Fruit fly (Drosophila melanogaster) whole organism, embryonic: ENCODE results near the gene CG33521.

ENCODE experiments used
- Awh ChIP-seq: fragments of 200-800 bp; sonication (Bioruptor generic); IDR thresholded peaks from 2 replicates; pipeline ENCODE4, ENCODE4 v1.3.6; 2022; ENCODE audit warnings: missing biosample characterization, missing genetic modification characterization
- Bteb2 ChIP-seq: fragments of 200-800 bp; sonication (Bioruptor generic); optimal IDR thresholded peaks from 2 replicates; lab custom pipeline; 2016; ENCODE audit warnings: missing biosample characterization, missing genetic modification characterization
- CG10959 ChIP-seq: fragments of 200-800 bp; sonication (Bioruptor generic); IDR thresholded peaks from 2 replicates; pipeline ENCODE4 v1.3.6; 2022; ENCODE audit warnings: missing biosample characterization, missing genetic modification characterization
- CG12219 ChIP-seq: fragments of 200-800 bp; sonication (Bioruptor generic); optimal IDR thresholded peaks from 3 replicates; lab custom pipeline; 2018; ENCODE audit warnings: missing biosample characterization, mild to moderate bottlenecking, missing genetic modification characterization
- CG12942 ChIP-seq: fragments of 200-800 bp; sonication (Bioruptor generic); optimal IDR thresholded peaks from 3 replicates; lab custom pipeline; 2016; ENCODE audit warnings: missing biosample characterization, missing genetic modification characterization
- CG15696 ChIP-seq: fragments of 200-800 bp; sonication (Bioruptor generic); optimal IDR thresholded peaks from 2 replicates; lab custom pipeline; 2019; ENCODE audit warnings: missing biosample characterization, mild to moderate bottlenecking, missing genetic modification characterization, moderate library complexity
- CG16779 ChIP-seq: fragments of 200-800 bp; sonication (Bioruptor generic); IDR thresholded peaks from 2 replicates; pipeline ENCODE4 v1.3.6; 2022; ENCODE audit warnings: missing biosample characterization, missing genetic modification characterization
- CG16815 ChIP-seq: fragments of 200-800 bp; sonication (Bioruptor generic); optimal IDR thresholded peaks from 3 replicates; lab custom pipeline; 2017; ENCODE audit warnings: missing biosample characterization, mild to moderate bottlenecking, missing genetic modification characterization
- CG16863 ChIP-seq: fragments of 200-800 bp; sonication (Bioruptor generic); optimal IDR thresholded peaks from 3 replicates; lab custom pipeline; 2016; ENCODE audit warnings: missing biosample characterization, missing genetic modification characterization
- CG1792 ChIP-seq: fragments of 200-800 bp; sonication (Bioruptor generic); optimal IDR thresholded peaks from 2 replicates; lab custom pipeline; 2016; ENCODE audit warnings: missing biosample characterization, missing genetic modification characterization
- CG18011 ChIP-seq: fragments of 200-800 bp; sonication (Bioruptor generic); optimal IDR thresholded peaks from 2 replicates; lab custom pipeline; 2017; ENCODE audit warnings: missing biosample characterization, missing genetic modification characterization, mild to moderate bottlenecking, moderate library complexity, missing genotype
- CG2202 ChIP-seq: fragments of 200-800 bp; sonication (Bioruptor generic); optimal IDR thresholded peaks from 2 replicates; lab custom pipeline; 2018; ENCODE audit warnings: missing biosample characterization, mild to moderate bottlenecking, missing genetic modification characterization
- CG2678 ChIP-seq: fragments of 200-800 bp; sonication (Bioruptor generic); optimal IDR thresholded peaks from 3 replicates; lab custom pipeline; 2019; ENCODE audit warnings: missing biosample characterization, mild to moderate bottlenecking, missing genetic modification characterization, moderate library complexity
- CG32772 ChIP-seq: fragments of 200-800 bp; sonication (Bioruptor generic); IDR thresholded peaks from 2 replicates; pipeline ENCODE4 v1.3.6; 2022; ENCODE audit warnings: missing biosample characterization, missing genetic modification characterization
- CG4328 ChIP-seq: fragments of 200-800 bp; sonication (Bioruptor generic); optimal IDR thresholded peaks from 3 replicates; lab custom pipeline; 2017; ENCODE audit warnings: missing biosample characterization, missing genetic modification reagents, missing genetic modification characterization
- CG4360 ChIP-seq: fragments of 200-800 bp; sonication (Bioruptor generic); IDR thresholded peaks from 2 replicates; pipeline ENCODE4 v1.3.6; 2022; ENCODE audit warnings: missing biosample characterization, missing genetic modification characterization
- CG4707 ChIP-seq: fragments of 200-800 bp; sonication (Bioruptor generic); optimal IDR thresholded peaks from 2 replicates; lab custom pipeline; 2018; ENCODE audit warnings: missing biosample characterization, mild to moderate bottlenecking, missing genetic modification characterization, moderate library complexity
- CG5180 ChIP-seq: fragments of 200-800 bp; sonication (Bioruptor generic); optimal IDR thresholded peaks from 3 replicates; lab custom pipeline; 2017; ENCODE audit warnings: missing biosample characterization, missing genetic modification characterization, mild to moderate bottlenecking, moderate library complexity, missing genetic modification reagents
- CG6272 ChIP-seq: fragments of 200-800 bp; sonication (Bioruptor generic); IDR thresholded peaks from 2 replicates; pipeline ENCODE4 v1.3.6; 2022; ENCODE audit warnings: missing biosample characterization, missing genetic modification characterization
- CG6791 ChIP-seq: fragments of 200-800 bp; sonication (Bioruptor generic); IDR thresholded peaks from 3 replicates; pipeline ENCODE4 v1.3.6; 2022; ENCODE audit warnings: missing biosample characterization, missing genetic modification characterization; ENCODE audit not compliant: partially characterized antibody
- CG8281 ChIP-seq: fragments of 200-800 bp; sonication (Bioruptor generic); optimal IDR thresholded peaks from 2 replicates; lab custom pipeline; 2018; ENCODE audit warnings: missing biosample characterization, mild to moderate bottlenecking, missing genetic modification characterization, moderate library complexity
- CG8388 ChIP-seq: fragments of 200-800 bp; sonication (Bioruptor generic); optimal IDR thresholded peaks from 2 replicates; lab custom pipeline; 2019; ENCODE audit warnings: missing biosample characterization, mild to moderate bottlenecking, missing genetic modification characterization, moderate library complexity
- CG8944 ChIP-seq: fragments of 200-800 bp; sonication (Bioruptor generic); optimal IDR thresholded peaks from 3 replicates; lab custom pipeline; 2016; ENCODE audit warnings: missing biosample characterization, missing genetic modification characterization
- CkIIα-i1 ChIP-seq: fragments of 200-800 bp; sonication (Bioruptor generic); IDR thresholded peaks from 2 replicates; pipeline ENCODE4 v1.3.6; 2022; ENCODE audit warnings: missing biosample characterization, missing genetic modification characterization
- CoRest ChIP-seq: fragments of 200-800 bp; sonication (Bioruptor generic); optimal IDR thresholded peaks from 3 replicates; lab custom pipeline; 2018; ENCODE audit warnings: missing biosample characterization, mild to moderate bottlenecking, missing genetic modification characterization, moderate library complexity
- Dek ChIP-seq: fragments of 200-800 bp; sonication (Bioruptor generic); optimal IDR thresholded peaks from 3 replicates; lab custom pipeline; 2019; ENCODE audit warnings: missing biosample characterization, mild to moderate bottlenecking, missing genetic modification characterization, moderate library complexity
- Ets65A ChIP-seq: fragments of 200-800 bp; sonication (Bioruptor generic); peaks from one replicate; lab custom pipeline; 2016; ENCODE audit warnings: missing biosample characterization, missing genetic modification characterization
- Fer2 ChIP-seq: fragments of 200-800 bp; sonication (Bioruptor generic); optimal IDR thresholded peaks from 2 replicates; lab custom pipeline; 2018; ENCODE audit warnings: missing biosample characterization, mild to moderate bottlenecking, missing genetic modification characterization, moderate library complexity
- Hey ChIP-seq: fragments of 200-800 bp; sonication (Bioruptor generic); optimal IDR thresholded peaks from 3 replicates; lab custom pipeline; 2018; ENCODE audit warnings: missing biosample characterization, mild to moderate bottlenecking, missing genetic modification characterization
- NC2β ChIP-seq: fragments of 200-800 bp; sonication (Bioruptor generic); optimal IDR thresholded peaks from 2 replicates; lab custom pipeline; 2016; ENCODE audit warnings: missing biosample characterization, missing genetic modification characterization
- Opbp ChIP-seq: fragments of 200-800 bp; sonication (Bioruptor generic); IDR thresholded peaks from 3 replicates; pipeline ENCODE4 v1.3.6; 2022; ENCODE audit warnings: missing biosample characterization, missing genetic modification characterization; ENCODE audit not compliant: partially characterized antibody
- Xbp1 ChIP-seq: fragments of 200-800 bp; sonication (Bioruptor generic); optimal IDR thresholded peaks from 3 replicates; lab custom pipeline; 2016; ENCODE audit warnings: missing biosample characterization, mild to moderate bottlenecking, missing genetic modification characterization
- ara ChIP-seq: fragments of 200-800 bp; sonication (Bioruptor generic); IDR thresholded peaks from 2 replicates; pipeline ENCODE4 v1.3.6; 2022; ENCODE audit warnings: missing biosample characterization, missing genetic modification characterization
- ase ChIP-seq: fragments of 200-800 bp; sonication (Bioruptor generic); IDR thresholded peaks from 3 replicates; pipeline ENCODE4 v1.3.6; 2022; ENCODE audit warnings: missing biosample characterization, missing genetic modification characterization
- chn ChIP-seq: fragments of 200-800 bp; sonication (Bioruptor generic); optimal IDR thresholded peaks from 2 replicates; lab custom pipeline; 2016; ENCODE audit warnings: missing biosample characterization, missing genetic modification characterization
- dmrt11E ChIP-seq: fragments of 200-800 bp; sonication (Bioruptor generic); optimal IDR thresholded peaks from 3 replicates; lab custom pipeline; 2018; ENCODE audit warnings: missing biosample characterization, mild to moderate bottlenecking, missing genetic modification characterization, moderate library complexity
- emc ChIP-seq: fragments of 200-800 bp; sonication (Bioruptor generic); optimal IDR thresholded peaks from 2 replicates; lab custom pipeline; 2016; ENCODE audit warnings: missing biosample characterization, missing genetic modification characterization
- ftz-f1 ChIP-seq: fragments of 200-800 bp; sonication (Bioruptor generic); optimal IDR thresholded peaks from 2 replicates; lab custom pipeline; 2016; ENCODE audit warnings: missing biosample characterization, missing genetic modification characterization
- gce ChIP-seq: fragments of 200-800 bp; sonication (Bioruptor generic); IDR thresholded peaks from 3 replicates; pipeline ENCODE4 v1.3.6; 2022; ENCODE audit warnings: missing biosample characterization, missing genetic modification characterization
- hb ChIP-seq: fragments of 200-800 bp; sonication (Bioruptor generic); IDR thresholded peaks from 3 replicates; pipeline ENCODE4 v1.3.6; 2022; ENCODE audit warnings: missing biosample characterization, missing genetic modification characterization; ENCODE audit not compliant: partially characterized antibody
- kni ChIP-seq: fragments of 200-800 bp; sonication (Bioruptor generic); optimal IDR thresholded peaks from 3 replicates; lab custom pipeline; 2017; ENCODE audit warnings: mild to moderate bottlenecking, missing biosample characterization, missing genetic modification reagents, missing genetic modification characterization
- lbe ChIP-seq: fragments of 200-800 bp; sonication (Bioruptor generic); optimal IDR thresholded peaks from 2 replicates; lab custom pipeline; 2016; ENCODE audit warnings: missing biosample characterization, mild to moderate bottlenecking, missing genetic modification characterization
- nerfin-1 ChIP-seq: fragments of 200-800 bp; sonication (Bioruptor generic); optimal IDR thresholded peaks from 3 replicates; lab custom pipeline; 2019; ENCODE audit warnings: missing biosample characterization, mild to moderate bottlenecking, missing genetic modification characterization, moderate library complexity
- odd ChIP-seq: fragments of 200-800 bp; sonication (Bioruptor generic); optimal IDR thresholded peaks from 2 replicates; lab custom pipeline; 2017; ENCODE audit warnings: missing biosample characterization, mild to moderate bottlenecking, missing genetic modification characterization
- pum ChIP-seq: fragments of 200-800 bp; sonication (Bioruptor generic); optimal IDR thresholded peaks from 2 replicates; lab custom pipeline; 2016; ENCODE audit warnings: missing biosample characterization, missing genetic modification characterization
- stwl ChIP-seq: fragments of 200-800 bp; sonication (Bioruptor generic); optimal IDR thresholded peaks from 3 replicates; lab custom pipeline; 2018; ENCODE audit warnings: missing biosample characterization, mild to moderate bottlenecking, missing genetic modification characterization, moderate library complexity
- tll ChIP-seq, 2 experiments: fragments of 200-800 bp in 1 of 2; fragments of >200 bp in 1 of 2; sonication (Bioruptor generic) in 1 of 2; optimal IDR thresholded peaks; 2 replicates each; lab custom pipeline; 2017 to 2019; ENCODE audit warnings: missing biosample characterization in 2 of 2, missing genetic modification characterization in 2 of 2, mild to moderate bottlenecking in 1 of 2, moderate library complexity in 1 of 2
- unpg ChIP-seq: fragments of 200-800 bp; sonication (Bioruptor generic); optimal IDR thresholded peaks from 3 replicates; lab custom pipeline; 2018; ENCODE audit warnings: missing biosample characterization, mild to moderate bottlenecking, missing genetic modification characterization, moderate library complexity
- vfl ChIP-seq: fragments of 200-800 bp; sonication (Bioruptor generic); optimal IDR thresholded peaks from 2 replicates; lab custom pipeline; 2016; ENCODE audit warnings: missing biosample characterization, missing genetic modification characterization
- zen2 ChIP-seq: fragments of 200-800 bp; sonication (Bioruptor generic); IDR thresholded peaks from 3 replicates; pipeline ENCODE4 v1.3.6; 2022; ENCODE audit warnings: missing biosample characterization, missing genetic modification characterization; ENCODE audit not compliant: partially characterized antibody

CG33521 gene

DNA sequence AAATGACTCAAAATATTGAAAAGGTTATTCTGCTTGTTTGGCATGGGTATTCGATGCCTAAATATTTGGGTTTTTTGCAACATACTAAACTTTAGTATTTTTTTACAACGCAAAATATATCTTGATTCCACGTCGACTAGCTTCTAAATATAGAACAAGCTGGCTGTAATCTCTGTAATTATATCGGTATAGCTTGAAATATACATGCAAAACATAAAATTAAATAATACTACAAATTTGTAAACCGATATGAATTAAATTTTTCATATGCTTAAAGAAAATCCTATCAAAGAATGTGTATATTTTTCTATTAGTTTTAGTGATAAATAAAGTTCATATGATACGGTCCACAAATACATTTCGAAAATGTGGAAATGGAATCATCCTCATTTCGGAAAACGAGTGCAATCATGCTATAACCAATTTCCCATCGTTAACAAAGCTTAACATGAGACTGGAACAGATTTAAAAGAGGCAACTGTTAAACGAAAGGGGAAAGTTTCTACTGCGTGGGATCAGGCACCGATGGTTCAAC is 3.9 kb upstream of the CG33521 start, which contains the start of gene pho (continued):
- no peak for TF ChIP-seq dmrt11E (tag; lab: Kevin White, UChicago)
- no peak for TF ChIP-seq CG2678 (tag; lab: Kevin White, UChicago)
- TF ChIP-seq Ets65A = peak; percentile 64
- no peak for TF ChIP-seq hb (GFP tag; lab: Robert Waterston, UW)
- no peak for TF ChIP-seq Opbp
- TF ChIP-seq CG8944 = no peak
- no peak for TF ChIP-seq zen2 (GFP tag; lab: Robert Waterston, UW)
- TF ChIP-seq CG15696 (tag; lab: Kevin White, UChicago) = peak; percentile 30
- TF ChIP-seq CG2202 (tag; lab: Kevin White, UChicago) = no peak
- no peak for TF ChIP-seq CG5180 (GFP tag; lab: Kevin White, UChicago)
- no peak for TF ChIP-seq CG6791 (GFP tag; lab: Robert Waterston, UW)
- TF ChIP-seq CG12219 (GFP tag; lab: Kevin White, UChicago) = no peak
- TF ChIP-seq CG1792 = no peak
- no peak for TF ChIP-seq ara
- TF ChIP-seq stwl (tag; lab: Kevin White, UChicago) = no peak
- TF ChIP-seq CG18011 (GFP tag; lab: Kevin White, UChicago) = no peak
- no peak for TF ChIP-seq nerfin-1
- no peak for TF ChIP-seq Dek
- TF ChIP-seq lbe (GFP tag; lab: Kevin White, UChicago) = no peak
- TF ChIP-seq CoRest (tag; lab: Kevin White, UChicago) = no peak
- TF ChIP-seq odd (GFP tag; lab: Kevin White, UChicago) = no peak
- TF ChIP-seq kni (GFP tag; lab: Kevin White, UChicago) = no peak
- TF ChIP-seq emc (GFP tag; lab: Kevin White, UChicago) = peak; percentile 33
- TF ChIP-seq CG32772 = no peak
- no peak for TF ChIP-seq CG8281 (tag; lab: Kevin White, UChicago)
- TF ChIP-seq ftz-f1 = no peak
- TF ChIP-seq CG10959 (GFP tag; lab: Robert Waterston, UW) = no peak
- TF ChIP-seq vfl (GFP tag; lab: Kevin White, UChicago) = no peak
- TF ChIP-seq Awh (GFP tag; lab: Robert Waterston, UW) = no peak
- TF ChIP-seq CG4360 (GFP tag; lab: Robert Waterston, UW) = no peak
- TF ChIP-seq tll (GFP tag; optimal IDR thresholded peaks at IDR 0.05; lab: Kevin White, UChicago) = no peak
- TF ChIP-seq CG16815 = peak; percentile 34
- TF ChIP-seq CG16863 = peak; percentile 10
- TF ChIP-seq Fer2 = no peak
- no peak for TF ChIP-seq chn (GFP tag; lab: Kevin White, UChicago)
- no peak for TF ChIP-seq NC2β (GFP tag; lab: Kevin White, UChicago)
- no peak for TF ChIP-seq gce (GFP tag; lab: Robert Waterston, UW)
- TF ChIP-seq CG16779 = no peak
- no peak for TF ChIP-seq CG4707 (GFP tag; lab: Kevin White, UChicago)
- no peak for TF ChIP-seq CG4328 (GFP tag; lab: Kevin White, UChicago)
- no peak for TF ChIP-seq CG6272 (GFP tag; lab: Robert Waterston, UW)
- no peak for TF ChIP-seq pum
- TF ChIP-seq CkIIα-i1 (GFP tag; lab: Robert Waterston, UW) = no peak
- TF ChIP-seq ase (GFP tag; lab: Robert Waterston, UW) = no peak
- no peak for TF ChIP-seq unpg (GFP tag; lab: Kevin White, UChicago)
- TF ChIP-seq Bteb2 (GFP tag; lab: Kevin White, UChicago) = no peak
- no peak for TF ChIP-seq Hey (tag; lab: Kevin White, UChicago)
- TF ChIP-seq Xbp1 (GFP tag; lab: Kevin White, UChicago) = peak; percentile 53
- TF ChIP-seq CG12942 (GFP tag; lab: Kevin White, UChicago) = peak; percentile 21
- TF ChIP-seq CG8388 (GFP tag; lab: Kevin White, UChicago) = no peak
